Worm (Caenorhabditis elegans): ENCODE results near the gene C28H8.7.

The C28H8.7 gene

DNA sequence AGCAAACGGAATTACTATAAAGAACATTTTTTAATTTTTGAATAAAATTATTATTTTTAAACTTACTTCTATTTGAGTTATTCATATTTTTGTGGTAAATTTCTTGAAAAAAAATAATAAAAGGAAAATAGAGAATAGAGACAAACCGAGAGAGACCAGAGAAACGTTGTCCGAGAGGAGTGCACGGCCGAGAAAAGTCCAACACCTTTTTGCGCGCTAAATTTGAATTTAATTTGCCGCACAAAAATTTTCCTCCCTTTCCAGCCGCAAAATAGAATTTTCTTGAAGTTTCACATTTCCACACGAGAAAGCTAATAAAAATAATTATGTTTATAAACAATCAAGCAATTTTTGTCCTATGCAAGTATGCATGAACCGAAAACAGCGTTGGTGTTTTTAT, 15.0 kb downstream of the C28H8.7 start, which contains the start of the genes F01F1.11 and F01F1.3 (continued):
- TF ChIP-seq ZK546.5 (tag; optimal IDR thresholded peaks at IDR 0.05): no peak
- no peak for TF ChIP-seq nhr-11 (tag; optimal IDR thresholded peaks at IDR 0.05)
- TF ChIP-seq lin-39 (tag; optimal IDR thresholded peaks at IDR 0.05): no peak
- no peak for TF ChIP-seq peb-1 (tag; optimal IDR thresholded peaks at IDR 0.05)
- no peak for TF ChIP-seq alr-1 (tag; optimal IDR thresholded peaks at IDR 0.05)
- TF ChIP-seq lin-11 (tag; optimal IDR thresholded peaks at IDR 0.05): peak; percentile 52
- no peak for TF ChIP-seq mdl-1 (tag; optimal IDR thresholded peaks at IDR 0.05)
- TF ChIP-seq egl-27 (tag; optimal IDR thresholded peaks at IDR 0.05): peak; percentile 68
- TF ChIP-seq blmp-1 (tag; optimal IDR thresholded peaks at IDR 0.05; ENCODE audit: insufficient read depth): peak; percentile 25
- TF ChIP-seq unc-55 (GFP tag; optimal IDR thresholded peaks at IDR 0.05): peak; percentile 84
- peak; percentile 95 for TF ChIP-seq gmeb-1 (tag; optimal IDR thresholded peaks at IDR 0.05)
- no peak for TF ChIP-seq ceh-82 (tag; optimal IDR thresholded peaks at IDR 0.05)
- TF ChIP-seq skn-1 (tag; optimal IDR thresholded peaks at IDR 0.05): no peak
- no peak for TF ChIP-seq ceh-16 (tag; optimal IDR thresholded peaks at IDR 0.05)
- TF ChIP-seq ztf-1 (GFP tag; conservative IDR thresholded peaks at IDR 0.05): no peak
- no peak for TF ChIP-seq Y55F3AM.14 (GFP tag; optimal IDR thresholded peaks at IDR 0.05)
- TF ChIP-seq snpc-4 (tag; optimal IDR thresholded peaks at IDR 0.05): peak; percentile 30
- TF ChIP-seq fos-1 (tag; optimal IDR thresholded peaks at IDR 0.05): peak; percentile 33
- TF ChIP-seq lin-13 (GFP tag; optimal IDR thresholded peaks at IDR 0.05): peak; percentile 69
- peak; percentile 48 to 90 for TF ChIP-seq lsy-2 (tag; optimal IDR thresholded peaks at IDR 0.05)
- peak; percentile 88 for TF ChIP-seq sma-9 (GFP tag; optimal IDR thresholded peaks at IDR 0.05)
- no peak for TF ChIP-seq sma-9 (tag; optimal IDR thresholded peaks at IDR 0.05)
- TF ChIP-seq elt-3 (tag; optimal IDR thresholded peaks at IDR 0.05): no peak

DNA sequence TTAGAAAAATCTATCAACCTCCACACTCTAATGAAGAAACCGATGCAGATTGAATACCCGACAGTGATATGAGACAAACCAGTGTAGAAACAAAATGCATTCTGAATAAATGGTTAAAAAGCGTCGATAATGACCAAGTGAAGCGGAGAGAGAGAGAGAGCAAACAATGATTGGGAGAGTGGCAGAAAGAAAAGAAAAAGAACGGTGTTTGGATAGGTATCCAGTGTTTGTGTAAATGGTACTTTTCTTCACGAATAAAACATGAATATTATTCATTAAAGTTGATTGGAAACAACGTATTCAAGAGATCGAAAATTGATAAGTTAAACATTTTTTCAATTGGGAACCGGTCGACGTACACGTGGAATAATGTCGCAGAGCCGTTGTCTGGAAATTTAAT, 17.4 kb downstream of the C28H8.7 start, which contains the start of gene F01F1.15:
Gene F01F1.15 (minus strand): TSS at position 101 of the 400 bp plus-strand sequence.
- TF ChIP-seq mdl-1 (tag; optimal IDR thresholded peaks at IDR 0.05) (no peak), dmd-4 (tag; optimal IDR thresholded peaks at IDR 0.05) (no peak), sma-3 (GFP tag; optimal IDR thresholded peaks at IDR 0.05) (no peak), mab-5 (tag; optimal IDR thresholded peaks at IDR 0.05) (no peak), nhr-77 (tag; optimal IDR thresholded peaks at IDR 0.05) (no peak), lin-13 (GFP tag; optimal IDR thresholded peaks at IDR 0.05) (no peak), lin-39 (tag; optimal IDR thresholded peaks at IDR 0.05) (no peak), nhr-25 (tag; optimal IDR thresholded peaks at IDR 0.05) (no peak), ceh-82 (tag; optimal IDR thresholded peaks at IDR 0.05) (no peak), ztf-11 (tag; optimal IDR thresholded peaks at IDR 0.05) (no peak), ZK546.5 (tag; optimal IDR thresholded peaks at IDR 0.05) (no peak), R02D3.7 (tag; optimal IDR thresholded peaks at IDR 0.05) (no peak), elt-3 (tag; optimal IDR thresholded peaks at IDR 0.05) (no peak), snpc-4 (tag; optimal IDR thresholded peaks at IDR 0.05) (no peak)

DNA sequence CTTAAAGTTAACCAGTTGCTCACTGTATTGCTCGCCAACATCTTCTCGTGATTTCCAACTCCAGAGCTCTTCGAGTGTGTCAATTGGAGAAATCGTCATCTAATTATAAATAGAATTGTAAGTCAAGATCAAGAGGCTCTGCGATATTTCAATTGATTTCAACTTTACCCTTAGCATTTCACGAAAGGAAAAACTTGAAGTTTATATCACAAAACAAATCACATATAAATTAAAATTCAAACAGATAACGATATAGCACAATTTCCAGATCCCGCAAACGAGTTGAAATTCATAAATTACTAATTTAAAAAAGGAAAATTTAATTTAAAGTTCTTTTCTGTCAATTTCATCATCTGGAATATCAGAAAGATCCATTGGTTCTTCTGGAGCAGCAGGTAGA, 18.4 kb downstream of the C28H8.7 start, which contains the start of gene eng-1:
Gene eng-1 (minus strand): TSS at position 101 of the 400 bp plus-strand sequence.
- TF ChIP-seq sem-4 (tag; optimal IDR thresholded peaks at IDR 0.05) (no peak), R02D3.7 (tag; optimal IDR thresholded peaks at IDR 0.05) (no peak), ama-1 (optimal IDR thresholded peaks at IDR 0.05) (no peak), sma-9 (GFP tag; optimal IDR thresholded peaks at IDR 0.05) (no peak), sma-9 (tag; optimal IDR thresholded peaks at IDR 0.05) (no peak), nhr-6 (tag; optimal IDR thresholded peaks at IDR 0.05) (no peak), mdl-1 (tag; optimal IDR thresholded peaks at IDR 0.05) (no peak), ceh-16 (tag; optimal IDR thresholded peaks at IDR 0.05) (no peak), egl-27 (tag; optimal IDR thresholded peaks at IDR 0.05) (no peak), nhr-129 (tag; optimal IDR thresholded peaks at IDR 0.05) (no peak), aly-2 (tag; optimal IDR thresholded peaks at IDR 0.05) (no peak), ztf-1 (GFP tag; conservative IDR thresholded peaks at IDR 0.05) (no peak), gmeb-1 (tag; optimal IDR thresholded peaks at IDR 0.05) (no peak), sma-3 (GFP tag; optimal IDR thresholded peaks at IDR 0.05) (no peak), peb-1 (tag; optimal IDR thresholded peaks at IDR 0.05) (no peak), mbf-1 (tag; optimal IDR thresholded peaks at IDR 0.05) (no peak), C34F6.9 (tag; optimal IDR thresholded peaks at IDR 0.05) (no peak), nhr-23 (tag; optimal IDR thresholded peaks at IDR 0.05) (no peak), zag-1 (tag; optimal IDR thresholded peaks at IDR 0.05) (no peak)

Data from whole organism, L2 larva.